Fruit fly (Drosophila melanogaster) Kc167 (cell line): Measurements from ENCODE around the gene Not10.

Experiments
- Myc ChIP-seq: fragments of >200 bp; optimal IDR thresholded peaks from 2 replicates; lab custom pipeline; 2017; ENCODE audit warnings: missing external identifiers
- Sin3A ChIP-seq: fragments of >200 bp; optimal IDR thresholded peaks from 2 replicates; lab custom pipeline; 2018; ENCODE audit warnings: missing external identifiers

dm6 chr3R:12644621-12645310, 14.3 kb downstream of the Not10 start:
- TF ChIP-seq Sin3A (lab: Kevin White, UChicago), result no peak
- no peak for TF ChIP-seq Myc
